Worm (Caenorhabditis elegans): ENCODE measurements around the gene lmd-5.

Gene lmd-5

ce11 chrV:7147370-7147769 is 23.9 kb downstream of the lmd-5 start, which contains the start of gene ugt-38:
TSS of gene ugt-38 (minus strand) at chrV:7147470.
- TF ChIP-seq unc-120 (tag; optimal IDR thresholded peaks at IDR 0.05; ENCODE audit: poor library complexity, severe bottlenecking) = no peak
- no peak for TF ChIP-seq drap-1 (GFP tag; optimal IDR thresholded peaks at IDR 0.05)
- no peak for TF ChIP-seq zip-8 (tag; optimal IDR thresholded peaks at IDR 0.05)

DNA sequence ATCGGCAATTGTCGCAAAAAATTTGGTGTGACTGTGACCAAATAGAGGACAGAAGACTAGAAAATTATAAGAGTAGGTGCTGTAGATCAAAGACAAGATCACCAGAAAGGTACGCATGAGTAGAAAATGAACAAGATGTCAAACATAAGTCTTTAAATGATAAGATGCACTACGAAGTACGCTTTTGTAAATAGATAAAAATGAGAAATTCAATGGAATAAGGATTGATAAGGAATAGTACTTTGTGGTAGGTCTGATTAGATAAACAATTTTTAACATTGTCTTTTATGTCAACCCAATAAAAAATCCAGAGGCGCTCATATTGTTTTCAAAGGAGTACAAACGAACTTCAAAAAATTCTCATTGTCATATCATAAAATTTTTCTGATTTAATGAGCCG is 27.1 kb downstream of the lmd-5 start, which contains the start of gene F10D2.8:
Gene F10D2.8 (minus strand): TSS at position 145 of the 400 bp plus-strand sequence.
- no peak for TF ChIP-seq drap-1 (GFP tag; optimal IDR thresholded peaks at IDR 0.05)
- TF ChIP-seq nhr-12 (tag; optimal IDR thresholded peaks at IDR 0.05) = no peak
- no peak for TF ChIP-seq unc-120 (tag; optimal IDR thresholded peaks at IDR 0.05; ENCODE audit: poor library complexity, severe bottlenecking)
- TF ChIP-seq ztf-11 (tag; optimal IDR thresholded peaks at IDR 0.05) = no peak
- TF ChIP-seq mep-1 (tag; optimal IDR thresholded peaks at IDR 0.05) = no peak
- no peak for TF ChIP-seq pha-4 (tag; optimal IDR thresholded peaks at IDR 0.05)
- no peak for TF ChIP-seq sptf-1 (tag; optimal IDR thresholded peaks at IDR 0.05)
- no peak for TF ChIP-seq blmp-1 (tag; optimal IDR thresholded peaks at IDR 0.05)
- no peak for TF ChIP-seq ceh-83 (GFP tag; optimal IDR thresholded peaks at IDR 0.05)

DNA sequence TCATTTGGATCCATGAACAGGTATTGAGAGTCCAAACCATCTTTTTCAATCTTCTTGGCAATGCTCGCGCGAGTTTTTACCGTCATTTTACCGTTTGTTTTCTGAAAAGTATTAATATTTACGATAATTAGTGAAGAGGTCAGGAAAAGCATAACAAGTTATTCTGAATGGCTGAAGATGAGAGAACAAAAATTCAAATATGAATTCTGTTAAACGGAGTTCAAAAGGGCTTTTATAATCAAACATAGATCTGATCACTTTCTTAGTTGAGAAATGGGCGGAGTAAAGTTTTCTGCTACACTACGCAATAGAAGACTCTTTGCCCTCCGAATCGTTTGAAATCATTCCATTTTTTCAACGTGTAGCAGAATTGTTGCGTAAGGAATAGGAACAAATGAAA is 29.6 kb downstream of the lmd-5 start, which contains the start of gene fat-7:
Gene fat-7 (minus strand): TSS at position 101 of the 400 bp plus-strand sequence.
- TF ChIP-seq sem-2 (GFP tag; optimal IDR thresholded peaks at IDR 0.05) = no peak

DNA sequence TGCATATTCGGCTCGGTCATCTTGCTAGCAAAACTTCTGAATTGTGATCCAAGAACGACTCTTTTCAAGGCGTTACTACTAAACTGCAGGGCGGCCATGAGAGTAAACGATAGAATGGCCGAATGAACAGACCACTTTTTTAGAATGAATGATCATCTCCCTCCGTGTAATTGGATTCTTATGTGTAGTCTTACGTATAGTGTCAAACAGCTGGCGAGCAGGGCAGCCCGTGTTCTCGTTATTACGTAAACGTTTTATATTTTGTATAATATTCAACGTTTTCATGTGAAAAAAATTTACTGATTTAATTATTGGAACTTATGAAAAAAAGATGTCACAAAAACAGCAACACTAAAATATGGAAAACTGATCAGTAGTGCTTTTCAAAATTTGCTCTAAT is 32.6 kb downstream of the lmd-5 start, which contains the start of gene F10D2.10:
Gene F10D2.10 (minus strand): TSS at position 101 of the 400 bp plus-strand sequence.
- no peak for TF ChIP-seq ham-2 (GFP tag; optimal IDR thresholded peaks at IDR 0.05)
- no peak for TF ChIP-seq lin-13 (tag; optimal IDR thresholded peaks at IDR 0.05)
- TF ChIP-seq ceh-39 (tag; optimal IDR thresholded peaks at IDR 0.05) = no peak
- no peak for TF ChIP-seq ces-1 (GFP tag; optimal IDR thresholded peaks at IDR 0.05)
- peak; percentile 40 for TF ChIP-seq hlh-1 (tag; optimal IDR thresholded peaks at IDR 0.05)
- TF ChIP-seq pha-4 (tag; optimal IDR thresholded peaks at IDR 0.05) = no peak

DNA sequence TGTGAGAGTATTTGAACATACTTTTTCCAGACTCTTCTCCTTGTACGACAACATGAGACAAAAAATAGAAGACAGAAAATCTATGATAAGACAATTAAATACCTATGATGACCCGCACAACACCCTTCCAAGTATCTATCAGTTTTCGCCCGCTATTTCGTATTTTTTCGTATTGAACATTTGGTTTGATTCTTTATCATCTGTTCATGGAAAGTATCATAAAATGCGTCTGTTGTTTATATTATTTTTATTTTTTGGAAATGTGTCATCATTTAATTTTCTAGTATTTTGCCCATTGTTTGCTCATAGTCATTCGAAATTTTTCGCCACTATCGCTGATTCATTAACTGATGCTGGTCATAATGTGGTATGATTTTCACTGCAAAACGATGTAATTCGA is 33.6 kb downstream of the lmd-5 start, which contains the start of gene ugt-39:
Gene ugt-39 (plus strand): TSS at position 54 of the 400 bp plus-strand sequence.
- no peak for TF ChIP-seq nhr-12 (tag; optimal IDR thresholded peaks at IDR 0.05)
- no peak for TF ChIP-seq unc-120 (tag; optimal IDR thresholded peaks at IDR 0.05; ENCODE audit: poor library complexity, severe bottlenecking)
- no peak for TF ChIP-seq lin-32 (GFP tag; optimal IDR thresholded peaks at IDR 0.05)
- TF ChIP-seq elt-1 (tag; optimal IDR thresholded peaks at IDR 0.05; ENCODE audit: borderline replicate concordance, insufficient read depth) = no peak
- no peak for TF ChIP-seq nhr-28 (tag; optimal IDR thresholded peaks at IDR 0.05)
- no peak for TF ChIP-seq unc-62 (GFP tag; optimal IDR thresholded peaks at IDR 0.05)
- TF ChIP-seq ham-2 (GFP tag; optimal IDR thresholded peaks at IDR 0.05) = no peak
- no peak for TF ChIP-seq unc-39 (tag; optimal IDR thresholded peaks at IDR 0.05)

DNA sequence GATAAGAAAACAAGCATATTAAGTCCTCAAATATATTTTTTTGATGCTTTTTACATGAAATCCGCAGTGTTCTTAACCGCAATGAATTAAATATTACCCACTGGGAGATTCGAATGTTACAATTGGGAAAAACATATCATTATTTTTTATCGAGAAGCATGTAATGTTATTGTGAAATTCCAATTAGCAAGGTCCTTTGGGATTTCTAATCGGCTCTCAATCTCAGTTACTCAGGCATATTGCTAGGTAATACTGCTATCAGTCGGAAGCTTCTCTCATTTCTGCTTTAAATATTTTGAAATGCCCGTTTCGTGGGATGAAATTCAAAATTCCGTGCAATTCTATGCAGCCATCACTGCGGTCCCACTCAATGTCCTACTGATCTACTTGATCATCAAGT is 35.9 kb downstream of the lmd-5 start, which contains the start of gene str-204:
Gene str-204 (plus strand): TSS at position 301 of the 400 bp plus-strand sequence.
- TF ChIP-seq sem-2 (GFP tag; optimal IDR thresholded peaks at IDR 0.05) (no peak), unc-39 (tag; optimal IDR thresholded peaks at IDR 0.05) (no peak), pha-4 (tag; optimal IDR thresholded peaks at IDR 0.05) (no peak), zip-8 (tag; optimal IDR thresholded peaks at IDR 0.05) (no peak), tbx-8 (GFP tag; optimal IDR thresholded peaks at IDR 0.05) (no peak), blmp-1 (tag; optimal IDR thresholded peaks at IDR 0.05) (no peak), ham-2 (GFP tag; optimal IDR thresholded peaks at IDR 0.05) (no peak), ceh-39 (tag; optimal IDR thresholded peaks at IDR 0.05) (no peak), snpc-4 (tag; optimal IDR thresholded peaks at IDR 0.05) (no peak), mep-1 (tag; optimal IDR thresholded peaks at IDR 0.05) (no peak), hlh-1 (tag; optimal IDR thresholded peaks at IDR 0.05) (no peak), ztf-11 (tag; optimal IDR thresholded peaks at IDR 0.05) (no peak), unc-120 (tag; optimal IDR thresholded peaks at IDR 0.05; ENCODE audit: poor library complexity, severe bottlenecking) (no peak), nhr-28 (tag; optimal IDR thresholded peaks at IDR 0.05) (no peak)

ce11 chrV:7163477-7164114 is 40.1 kb downstream of the lmd-5 start, which contains the start of gene ugt-41:
TSS of gene ugt-41 (minus strand) at chrV:7163595.
- no peak for TF ChIP-seq mls-2 (tag; optimal IDR thresholded peaks at IDR 0.05)
- no peak for TF ChIP-seq mab-5 (tag; optimal IDR thresholded peaks at IDR 0.05)
- TF ChIP-seq lin-13 (tag; optimal IDR thresholded peaks at IDR 0.05) = no peak
- no peak for TF ChIP-seq ceh-83 (GFP tag; optimal IDR thresholded peaks at IDR 0.05)
- TF ChIP-seq lsy-2 (tag; optimal IDR thresholded peaks at IDR 0.05) = no peak
- no peak for TF ChIP-seq snpc-4 (tag; optimal IDR thresholded peaks at IDR 0.05)
